Worm (Caenorhabditis elegans): ENCODE data around the gene C45B11.5.
A peak's percentile ranks its signal among the peaks of the same experiment; 100 is the strongest.

Gene C45B11.5

DNA sequence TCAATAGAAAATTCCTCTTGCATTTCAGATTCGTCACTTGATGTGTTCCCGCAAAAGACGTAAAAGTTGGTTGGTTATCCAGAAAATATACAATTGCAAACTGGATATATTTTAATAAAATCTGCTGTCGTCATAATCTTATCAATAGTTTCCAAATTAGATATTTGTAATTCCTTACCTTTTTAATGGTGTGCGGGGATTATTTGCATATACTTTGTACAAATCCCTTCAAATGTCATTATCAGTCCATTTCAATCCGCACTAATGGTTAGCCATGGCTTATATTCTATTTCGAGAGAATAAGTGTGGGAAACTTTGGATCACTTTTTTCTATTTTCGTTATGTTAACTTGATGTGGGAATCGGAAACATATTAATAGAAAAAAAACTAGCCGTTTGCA, 37.5 kb upstream of the C45B11.5 start:
- TF ChIP-seq mdl-1 (tag; optimal IDR thresholded peaks at IDR 0.05) (no peak), pha-4 (tag; optimal IDR thresholded peaks at IDR 0.05) (no peak), eor-1 (tag; optimal IDR thresholded peaks at IDR 0.05) (no peak), egl-27 (tag; optimal IDR thresholded peaks at IDR 0.05) (no peak), ceh-82 (tag; optimal IDR thresholded peaks at IDR 0.05) (no peak), pqm-1 (tag; optimal IDR thresholded peaks at IDR 0.05) (no peak), ztf-11 (tag; optimal IDR thresholded peaks at IDR 0.05) (no peak), fkh-2 (tag; optimal IDR thresholded peaks at IDR 0.05) (no peak), lin-15B (tag; optimal IDR thresholded peaks at IDR 0.05) (no peak), nhr-28 (tag; optimal IDR thresholded peaks at IDR 0.05) (no peak), ama-1 (optimal IDR thresholded peaks at IDR 0.05) (no peak), R02D3.7 (tag; optimal IDR thresholded peaks at IDR 0.05) (no peak), unc-62 (GFP tag; optimal IDR thresholded peaks at IDR 0.05) (no peak), sea-2 (GFP tag; optimal IDR thresholded peaks at IDR 0.05) (no peak), nhr-43 (tag; optimal IDR thresholded peaks at IDR 0.05; ENCODE audit: poor library complexity, severe bottlenecking) (no peak), nhr-67 (tag; optimal IDR thresholded peaks at IDR 0.05) (no peak)

DNA sequence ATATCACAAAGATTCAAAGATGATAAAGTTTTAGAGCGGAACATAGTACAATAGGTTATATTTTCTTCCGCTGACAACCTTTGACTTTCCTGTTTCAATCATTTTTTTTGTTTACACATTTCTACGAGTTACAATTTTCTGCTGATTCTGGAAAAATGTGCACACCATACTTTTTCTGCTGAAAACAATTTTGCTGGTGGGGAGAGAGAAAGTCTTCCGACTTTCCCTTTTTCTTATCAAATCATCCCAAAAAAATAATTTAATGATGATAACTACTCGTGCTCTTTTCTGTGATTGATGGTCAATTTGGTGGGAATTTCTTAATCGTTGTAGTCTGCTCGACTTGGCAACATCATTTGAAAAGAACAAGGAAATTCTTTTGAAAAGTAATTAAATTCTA, 33.9 kb upstream of the C45B11.5 start:
- TF ChIP-seq ztf-4 (tag; optimal IDR thresholded peaks at IDR 0.05) = no peak
- TF ChIP-seq ztf-11 (tag; optimal IDR thresholded peaks at IDR 0.05) = no peak
- no peak for TF ChIP-seq ceh-82 (tag; optimal IDR thresholded peaks at IDR 0.05)
- TF ChIP-seq fkh-2 (tag; optimal IDR thresholded peaks at IDR 0.05) = no peak
- no peak for TF ChIP-seq sea-2 (GFP tag; optimal IDR thresholded peaks at IDR 0.05)
- TF ChIP-seq nhr-77 (tag; optimal IDR thresholded peaks at IDR 0.05) = no peak
- TF ChIP-seq pqm-1 (tag; optimal IDR thresholded peaks at IDR 0.05) = peak; percentile 24
- TF ChIP-seq fkh-10 (GFP tag; optimal IDR thresholded peaks at IDR 0.05) = no peak
- no peak for TF ChIP-seq nhr-23 (tag; optimal IDR thresholded peaks at IDR 0.05)
- TF ChIP-seq tbx-2 (tag; optimal IDR thresholded peaks at IDR 0.05) = no peak
- no peak for TF ChIP-seq ZK546.5 (tag; optimal IDR thresholded peaks at IDR 0.05)
- TF ChIP-seq elt-2 (tag; optimal IDR thresholded peaks at IDR 0.05) = peak; percentile 80
- no peak for TF ChIP-seq R02D3.7 (tag; optimal IDR thresholded peaks at IDR 0.05)
- peak; percentile 44 for TF ChIP-seq jun-1 (tag; optimal IDR thresholded peaks at IDR 0.05)

DNA sequence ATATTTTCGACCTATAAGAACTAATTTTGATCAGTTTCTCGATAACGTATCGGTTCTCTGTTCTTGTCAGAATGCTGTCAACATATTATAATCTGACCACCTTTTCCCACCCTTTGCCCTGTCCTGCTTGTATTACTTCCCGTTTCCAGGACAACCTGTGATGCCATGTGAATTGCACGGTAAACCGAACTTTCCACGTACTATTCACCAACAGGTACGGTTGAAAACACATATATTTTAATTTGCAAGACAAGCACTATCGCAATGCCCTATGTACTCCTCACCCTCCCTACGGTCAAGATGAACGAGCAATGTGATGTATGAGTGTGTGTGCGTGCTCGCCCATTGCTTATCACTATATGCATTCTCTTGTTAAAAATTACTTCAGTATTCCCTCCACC, 32.5 kb upstream of the C45B11.5 start:
- TF ChIP-seq lin-39 (tag; optimal IDR thresholded peaks at IDR 0.05) (no peak), ztf-4 (tag; optimal IDR thresholded peaks at IDR 0.05) (no peak), mdl-1 (tag; optimal IDR thresholded peaks at IDR 0.05) (no peak), elt-2 (tag; optimal IDR thresholded peaks at IDR 0.05) (peak; percentile 92), elt-3 (tag; optimal IDR thresholded peaks at IDR 0.05) (no peak), R02D3.7 (tag; optimal IDR thresholded peaks at IDR 0.05) (no peak), jun-1 (tag; optimal IDR thresholded peaks at IDR 0.05) (peak; percentile 40), pqm-1 (tag; optimal IDR thresholded peaks at IDR 0.05) (peak; percentile 74)

DNA sequence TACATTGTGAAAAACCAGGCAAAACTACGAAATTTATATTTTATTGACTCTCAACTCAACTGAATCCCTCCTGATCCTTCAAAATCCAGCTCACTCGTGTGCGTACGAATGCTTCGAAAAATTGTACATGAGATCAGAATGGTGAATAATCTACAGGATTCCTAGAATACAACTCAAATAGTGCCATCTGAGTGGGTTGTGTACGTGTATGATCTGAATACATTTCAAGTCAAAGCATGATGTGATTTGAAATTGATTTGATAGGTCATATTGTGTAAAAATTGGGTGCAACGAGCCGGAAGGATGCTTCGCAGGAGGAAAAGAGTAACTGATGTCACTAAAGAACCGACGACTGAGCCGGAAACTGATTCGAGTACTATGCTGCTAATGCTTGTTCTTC, 30.8 kb upstream of the C45B11.5 start:
- TF ChIP-seq ceh-9 (tag; optimal IDR thresholded peaks at IDR 0.05) = no peak
- TF ChIP-seq unc-62 (GFP tag; optimal IDR thresholded peaks at IDR 0.05) = no peak
- TF ChIP-seq lsy-12 (tag; optimal IDR thresholded peaks at IDR 0.05) = no peak
- TF ChIP-seq jun-1 (tag; optimal IDR thresholded peaks at IDR 0.05) = no peak
- no peak for TF ChIP-seq fos-1 (tag; optimal IDR thresholded peaks at IDR 0.05)
- TF ChIP-seq fkh-10 (GFP tag; optimal IDR thresholded peaks at IDR 0.05) = no peak
- no peak for TF ChIP-seq lin-15B (tag; optimal IDR thresholded peaks at IDR 0.05)
- no peak for TF ChIP-seq eor-1 (tag; optimal IDR thresholded peaks at IDR 0.05)
- TF ChIP-seq zag-1 (tag; optimal IDR thresholded peaks at IDR 0.05) = no peak

DNA sequence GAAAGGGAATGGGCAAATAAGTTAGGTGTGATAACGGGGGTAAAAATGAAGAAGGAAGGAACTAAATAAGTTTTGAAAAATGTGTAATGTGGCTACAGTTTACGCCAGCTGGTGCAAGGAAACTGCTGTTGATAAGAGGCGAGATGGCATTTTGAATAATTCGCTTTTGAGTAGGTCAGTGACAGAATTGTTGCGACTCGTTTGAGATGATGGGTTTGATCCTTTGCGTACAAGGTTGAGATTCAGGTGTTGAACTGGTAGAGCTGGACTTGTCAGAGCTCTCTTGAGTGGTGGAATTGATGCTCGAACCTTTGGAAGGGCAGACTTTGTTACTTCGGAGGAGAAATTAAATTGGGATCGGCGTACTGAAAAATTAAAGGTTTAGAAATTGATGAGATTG, 29.8 kb upstream of the C45B11.5 start:
- TF ChIP-seq nhr-25 (tag; optimal IDR thresholded peaks at IDR 0.05) (peak; percentile 10), jun-1 (tag; optimal IDR thresholded peaks at IDR 0.05) (no peak)

DNA sequence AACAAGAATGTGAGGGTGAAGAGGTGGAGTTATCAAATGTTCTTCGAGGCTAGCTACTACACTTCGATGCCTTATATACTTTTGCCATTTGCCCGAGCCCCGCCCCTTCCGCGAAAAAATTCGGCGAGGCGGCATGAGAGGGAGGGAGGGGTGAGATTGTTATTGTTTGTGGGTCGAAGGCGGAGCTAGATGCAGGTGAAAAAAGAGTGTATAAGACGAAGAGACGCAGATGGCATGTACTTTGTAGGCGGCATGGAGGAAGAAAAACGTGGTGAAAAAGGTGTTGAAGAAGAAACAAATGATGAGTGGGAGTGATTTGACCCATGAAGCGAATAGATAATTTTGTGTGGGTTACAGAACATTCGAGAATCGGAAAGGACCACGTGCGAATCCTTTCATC, 29.2 kb upstream of the C45B11.5 start, which contains the start of gene C13G3.1:
Gene C13G3.1, minus strand, starts transcription at position 47 of the 400 bp plus-strand sequence.
- TF ChIP-seq eor-1 (tag; optimal IDR thresholded peaks at IDR 0.05) (no peak), egl-27 (tag; optimal IDR thresholded peaks at IDR 0.05) (no peak), skn-1 (tag; optimal IDR thresholded peaks at IDR 0.05) (no peak), mml-1 (tag; optimal IDR thresholded peaks at IDR 0.05) (no peak), lin-15B (tag; optimal IDR thresholded peaks at IDR 0.05) (no peak), nhr-25 (tag; optimal IDR thresholded peaks at IDR 0.05) (peak; percentile 3)
